Worm (Caenorhabditis elegans) whole organism, L3 larva: ENCODE data around the gene C33C12.7.

Source experiments
- R02D3.7 ChIP-seq: fragments of 150-350 bp; optimal IDR thresholded peaks from 2 replicates; lab custom pipeline; 2014; ENCODE audit warnings: missing biosample characterization, missing genetic modification characterization
- ZK546.5 ChIP-seq: sonication (generic microtip); optimal IDR thresholded peaks from 2 replicates; lab custom pipeline; 2017; ENCODE audit warnings: missing biosample characterization, missing genetic modification characterization
- aly-2 ChIP-seq: fragments of 150-350 bp; optimal IDR thresholded peaks from 2 replicates; lab custom pipeline; 2014; ENCODE audit warnings: missing biosample characterization, missing genetic modification characterization
- ama-1 ChIP-seq: fragments of 150-350 bp; optimal IDR thresholded peaks from 2 replicates; lab custom pipeline; 2018
- ceh-16 ChIP-seq: sonication (generic microtip); optimal IDR thresholded peaks from 2 replicates; lab custom pipeline; 2017; ENCODE audit warnings: missing biosample characterization, missing genetic modification characterization
- ceh-28 ChIP-seq: fragments of 150-350 bp; optimal IDR thresholded peaks from 2 replicates; lab custom pipeline; 2014; ENCODE audit warnings: missing biosample characterization, missing genetic modification reagents, missing genetic modification characterization
- ceh-82 ChIP-seq: fragments of 150-350 bp; optimal IDR thresholded peaks from 2 replicates; lab custom pipeline; 2014; ENCODE audit warnings: missing biosample characterization, missing genetic modification characterization
- ceh-9 ChIP-seq: sonication (generic microtip); optimal IDR thresholded peaks from 2 replicates; lab custom pipeline; 2018; ENCODE audit warnings: missing biosample characterization, missing genetic modification characterization
- daf-12 ChIP-seq: fragments of 150-350 bp; optimal IDR thresholded peaks from 2 replicates; lab custom pipeline; 2014; ENCODE audit warnings: missing biosample characterization, missing genetic modification reagents, missing genetic modification characterization
- egl-27 ChIP-seq: sonication (generic microtip); optimal IDR thresholded peaks from 4 replicates; lab custom pipeline; 2017; ENCODE audit warnings: missing biosample characterization, missing genetic modification reagents, missing genetic modification characterization
- egl-5 ChIP-seq: fragments of 150-350 bp; optimal IDR thresholded peaks from 2 replicates; lab custom pipeline; 2017; ENCODE audit warnings: missing biosample characterization, missing genetic modification reagents, missing genetic modification characterization, inconsistent platforms
- elt-1 ChIP-seq: fragments of 150-350 bp; optimal IDR thresholded peaks from 2 replicates; lab custom pipeline; 2014; ENCODE audit warnings: missing biosample characterization, missing genetic modification characterization
- elt-2 ChIP-seq: sonication (generic microtip); optimal IDR thresholded peaks from 2 replicates; lab custom pipeline; 2016; ENCODE audit warnings: missing genetic modification reagents, mild to moderate bottlenecking, missing genetic modification characterization, missing compliant biosample characterization
- elt-3 ChIP-seq, 3 experiments: fragments of 150-350 bp in 1 of 3; sonication (generic microtip) in 2 of 3; optimal IDR thresholded peaks; 2 replicates in 2 of 3; 4 replicates in 1 of 3; lab custom pipeline; 2014 to 2017; ENCODE audit warnings: missing biosample characterization in 3 of 3, missing genetic modification characterization in 3 of 3
- eor-1 ChIP-seq, 2 experiments: fragments of 150-350 bp; optimal IDR thresholded peaks; 2 replicates each; lab custom pipeline; 2014 to 2018; ENCODE audit warnings: missing biosample characterization in 2 of 2, missing genetic modification characterization in 2 of 2
- fkh-10 ChIP-seq: sonication (generic microtip); optimal IDR thresholded peaks from 2 replicates; lab custom pipeline; 2017; ENCODE audit warnings: missing biosample characterization, missing genetic modification reagents, missing genetic modification characterization
- fkh-2 ChIP-seq: fragments of 150-350 bp; optimal IDR thresholded peaks from 2 replicates; lab custom pipeline; 2014; ENCODE audit warnings: missing biosample characterization, missing genetic modification reagents, missing genetic modification characterization
- fos-1 ChIP-seq: fragments of 150-350 bp; optimal IDR thresholded peaks from 2 replicates; lab custom pipeline; 2014; ENCODE audit warnings: missing biosample characterization, missing genetic modification characterization
- hmg-11 ChIP-seq: sonication (generic microtip); optimal IDR thresholded peaks from 2 replicates; lab custom pipeline; 2016; ENCODE audit warnings: missing genetic modification characterization, missing compliant biosample characterization
- jun-1 ChIP-seq: fragments of 150-350 bp; optimal IDR thresholded peaks from 2 replicates; lab custom pipeline; 2014; ENCODE audit warnings: missing biosample characterization, missing genetic modification reagents, missing genetic modification characterization
- lin-15B ChIP-seq: fragments of 150-350 bp; optimal IDR thresholded peaks from 2 replicates; lab custom pipeline; 2014; ENCODE audit warnings: missing biosample characterization, missing genetic modification characterization
- lin-39 ChIP-seq: fragments of 150-350 bp; optimal IDR thresholded peaks from 2 replicates; lab custom pipeline; 2018; ENCODE audit warnings: missing biosample characterization, missing genetic modification reagents, missing genetic modification characterization
- mdl-1 ChIP-seq: fragments of 150-350 bp; optimal IDR thresholded peaks from 2 replicates; lab custom pipeline; 2014; ENCODE audit warnings: missing biosample characterization, missing genetic modification characterization
- mml-1 ChIP-seq: fragments of 150-350 bp; sonication (generic microtip); optimal IDR thresholded peaks from 3 replicates; lab custom pipeline; 2014; ENCODE audit warnings: missing biosample characterization, missing genetic modification characterization
- nfya-1 ChIP-seq: sonication (generic microtip); optimal IDR thresholded peaks from 2 replicates; lab custom pipeline; 2017; ENCODE audit warnings: missing genetic modification characterization, mild to moderate bottlenecking, missing compliant biosample characterization, antibody characterized with exemption, moderate library complexity; ENCODE audit not compliant: insufficient read depth
- nhr-11 ChIP-seq: fragments of 150-350 bp; optimal IDR thresholded peaks from 2 replicates; lab custom pipeline; 2014; ENCODE audit warnings: missing biosample characterization, missing genetic modification characterization
- nhr-23 ChIP-seq: fragments of 150-350 bp; optimal IDR thresholded peaks from 2 replicates; lab custom pipeline; 2014; ENCODE audit warnings: missing biosample characterization, missing genetic modification reagents, missing genetic modification characterization
- nhr-237 ChIP-seq: fragments of 150-350 bp; optimal IDR thresholded peaks from 2 replicates; lab custom pipeline; 2014; ENCODE audit warnings: missing biosample characterization, missing genetic modification characterization
- nhr-43 ChIP-seq: sonication (generic microtip); optimal IDR thresholded peaks from 2 replicates; lab custom pipeline; 2016; ENCODE audit warnings: mild to moderate bottlenecking, missing genetic modification characterization, missing compliant biosample characterization; ENCODE audit not compliant: poor library complexity, severe bottlenecking
- nhr-67 ChIP-seq: fragments of 150-350 bp; optimal IDR thresholded peaks from 2 replicates; lab custom pipeline; 2014; ENCODE audit warnings: missing biosample characterization, missing genetic modification characterization
- nhr-76 ChIP-seq: fragments of 150-350 bp; sonication (generic microtip); optimal IDR thresholded peaks from 5 replicates; lab custom pipeline; 2014; ENCODE audit warnings: missing biosample characterization, missing genetic modification characterization
- nhr-77 ChIP-seq: fragments of 150-350 bp; optimal IDR thresholded peaks from 2 replicates; lab custom pipeline; 2014; ENCODE audit warnings: missing biosample characterization, missing genetic modification characterization
- pha-4 ChIP-seq: fragments of 150-350 bp; optimal IDR thresholded peaks from 2 replicates; lab custom pipeline; 2014; ENCODE audit warnings: missing biosample characterization, missing genetic modification reagents, missing genetic modification characterization
- pqm-1 ChIP-seq: fragments of 150-350 bp; optimal IDR thresholded peaks from 2 replicates; lab custom pipeline; 2017; ENCODE audit warnings: missing biosample characterization, missing genetic modification characterization, inconsistent platforms
- sea-2 ChIP-seq: fragments of 150-350 bp; sonication (generic microtip); optimal IDR thresholded peaks from 4 replicates; lab custom pipeline; 2014; ENCODE audit warnings: missing biosample characterization, missing genetic modification reagents, missing genetic modification characterization
- skn-1 ChIP-seq: fragments of 150-350 bp; optimal IDR thresholded peaks from 2 replicates; lab custom pipeline; 2014; ENCODE audit warnings: missing biosample characterization, missing genetic modification characterization
- snpc-4 ChIP-seq: fragments of 150-350 bp; optimal IDR thresholded peaks from 2 replicates; lab custom pipeline; 2014; ENCODE audit warnings: missing biosample characterization, missing genetic modification characterization
- tbx-2 ChIP-seq: sonication (generic microtip); optimal IDR thresholded peaks from 2 replicates; lab custom pipeline; 2016; ENCODE audit warnings: mild to moderate bottlenecking, missing genetic modification characterization, missing compliant biosample characterization
- unc-39 ChIP-seq: sonication (generic microtip); optimal IDR thresholded peaks from 4 replicates; lab custom pipeline; 2017; ENCODE audit warnings: missing biosample characterization, missing genetic modification characterization
- unc-62 ChIP-seq: fragments of 150-350 bp; sonication (generic microtip); optimal IDR thresholded peaks from 4 replicates; lab custom pipeline; 2014; ENCODE audit warnings: missing biosample characterization, missing genetic modification reagents, missing genetic modification characterization
- ztf-11 ChIP-seq: fragments of 150-350 bp; optimal IDR thresholded peaks from 2 replicates; lab custom pipeline; 2014; ENCODE audit warnings: missing biosample characterization, missing genetic modification characterization
- ztf-4 ChIP-seq: fragments of 150-350 bp; optimal IDR thresholded peaks from 2 replicates; lab custom pipeline; 2014; ENCODE audit warnings: missing biosample characterization, missing genetic modification characterization

The C33C12.7 gene

ce11 chrII:2204077-2204476 lies 28.8 kb upstream of the C33C12.7 start, which contains the start of gene Y59C2A.2:
Gene Y59C2A.2, minus strand, starts transcription at chrII:2204137.
- TF ChIP-seq nfya-1 (tag; lab: Kevin White, UChicago), result peak; percentile 44
- peak; percentile 50 for TF ChIP-seq pha-4 (tag; lab: Kevin White, UChicago)
- TF ChIP-seq lin-15B (tag; lab: Kevin White, UChicago), result peak; percentile 67
- TF ChIP-seq elt-2 (tag; lab: Kevin White, UChicago), result peak; percentile 5
- TF ChIP-seq lin-39, result peak; percentile 41
- TF ChIP-seq nhr-43 (tag; lab: Kevin White, UChicago), result no peak

ce11 chrII:2202147-2202546 lies 26.9 kb upstream of the C33C12.7 start:
- no peak for TF ChIP-seq daf-12 (tag; lab: Kevin White, UChicago)
- TF ChIP-seq fos-1, result no peak
- TF ChIP-seq ZK546.5, result no peak
- no peak for TF ChIP-seq R02D3.7
- no peak for TF ChIP-seq ceh-9 (tag; lab: Kevin White, UChicago)
- TF ChIP-seq ztf-11 (tag; lab: Kevin White, UChicago), result no peak
- no peak for TF ChIP-seq elt-1 (tag; lab: Kevin White, UChicago)
- TF ChIP-seq lin-39, result no peak
- TF ChIP-seq ceh-82 (tag; lab: Kevin White, UChicago), result no peak
- TF ChIP-seq, all 47 proteins: peak for 0

DNA sequence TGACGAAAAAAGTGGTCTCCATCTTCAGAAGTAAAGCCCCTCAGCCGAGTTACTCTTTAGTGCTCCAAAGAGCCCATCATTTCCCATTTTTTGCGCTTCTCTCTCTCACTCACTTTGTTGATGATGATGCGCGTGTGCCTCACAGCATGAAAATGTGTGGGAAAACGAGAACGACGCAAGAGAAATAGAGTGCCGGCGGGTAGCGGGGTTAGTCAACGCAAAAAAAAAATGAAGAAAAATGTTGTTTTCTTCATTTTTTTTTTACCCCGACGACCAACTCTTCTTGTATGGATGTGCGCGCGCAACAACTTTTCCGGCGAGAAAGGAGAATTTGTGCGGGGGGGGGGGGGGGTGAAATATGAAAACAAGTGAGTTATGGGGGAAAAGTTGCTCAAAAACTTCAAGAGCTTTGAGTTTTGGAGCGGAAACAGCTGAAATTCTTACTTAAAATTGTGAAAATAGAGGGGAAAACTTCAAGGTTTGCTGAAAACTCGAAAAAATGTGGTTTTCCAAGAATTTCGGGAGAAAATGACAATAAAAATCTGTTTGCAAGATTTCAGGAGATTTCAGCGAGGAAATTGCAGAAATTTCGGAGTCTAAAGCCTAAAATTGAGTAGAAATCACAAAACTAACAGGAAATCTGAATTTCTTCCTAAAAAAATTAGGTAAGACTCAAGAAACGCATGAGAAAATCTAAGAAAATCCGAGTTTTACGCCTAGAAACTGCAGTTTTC lies 22.5 kb upstream of the C33C12.7 start, which contains the start of gene C33C12.1:
TSS of gene C33C12.1 (plus strand) at position 684 of the 734 bp plus-strand sequence.
- TF ChIP-seq fkh-2 (tag; lab: Kevin White, UChicago) (no peak), lin-39 (peak; percentile 34), mdl-1 (tag; lab: Kevin White, UChicago) (no peak), hmg-11 (tag; lab: Kevin White, UChicago) (peak; percentile 18), pqm-1 (no peak), tbx-2 (no peak), elt-3 (tag; optimal IDR thresholded peaks at IDR 0.05; lab: Kevin White, UChicago) (no peak), unc-39 (tag; lab: Kevin White, UChicago) (no peak), unc-62 (GFP tag; lab: Kevin White, UChicago) (no peak), fos-1 (no peak), fkh-10 (GFP tag; lab: Kevin White, UChicago) (peak; percentile 13), ceh-82 (tag; lab: Kevin White, UChicago) (no peak), R02D3.7 (no peak), egl-27 (tag; lab: Kevin White, UChicago) (no peak), egl-5 (no peak), jun-1 (tag; lab: Kevin White, UChicago) (no peak), nhr-76 (no peak), ztf-11 (tag; lab: Kevin White, UChicago) (no peak), elt-2 (tag; lab: Kevin White, UChicago) (no peak), ceh-28 (tag; lab: Kevin White, UChicago) (no peak), nhr-23 (no peak), sea-2 (GFP tag; lab: Kevin White, UChicago) (no peak), nhr-77 (tag; lab: Kevin White, UChicago) (no peak), nfya-1 (tag; lab: Kevin White, UChicago) (peak; percentile 12), nhr-43 (tag; lab: Kevin White, UChicago) (no peak)

- TF ChIP-seq pha-4 (tag; lab: Kevin White, UChicago) (peak; percentile 16), nhr-43 (tag; lab: Kevin White, UChicago) (no peak)
These were observed 21.5 kb upstream of the C33C12.7 start for ce11 chrII:2196742-2197141.

ce11 chrII:2195541-2195940 lies 20.3 kb upstream of the C33C12.7 start:
- no peak for TF ChIP-seq skn-1 (tag; lab: Kevin White, UChicago)
- no peak for TF ChIP-seq nhr-237 (tag; lab: Kevin White, UChicago)
- peak; percentile 15 for TF ChIP-seq pqm-1
- TF ChIP-seq elt-2 (tag; lab: Kevin White, UChicago), result peak; percentile 35
- TF ChIP-seq snpc-4, result peak; percentile 40
- no peak for TF ChIP-seq egl-27 (tag; lab: Kevin White, UChicago)
- TF ChIP-seq fos-1, result no peak
- TF ChIP-seq ceh-9 (tag; lab: Kevin White, UChicago), result no peak
- TF ChIP-seq ama-1 (lab: Kevin White, UChicago), result no peak
- no peak for TF ChIP-seq nhr-67 (tag; lab: Kevin White, UChicago)
- no peak for TF ChIP-seq unc-62 (GFP tag; lab: Kevin White, UChicago)
- peak; percentile 25 for TF ChIP-seq lin-15B (tag; lab: Kevin White, UChicago)
- TF ChIP-seq lin-39, result peak; percentile 18
- TF ChIP-seq fkh-2 (tag; lab: Kevin White, UChicago), result no peak
- no peak for TF ChIP-seq ztf-4 (tag; lab: Kevin White, UChicago)
- no peak for TF ChIP-seq tbx-2
- TF ChIP-seq unc-39 (tag; lab: Kevin White, UChicago), result no peak
- no peak for TF ChIP-seq nhr-11
- TF ChIP-seq eor-1 (tag; optimal IDR thresholded peaks at IDR 0.05; lab: Kevin White, UChicago), result no peak
- TF ChIP-seq aly-2 (tag; lab: Kevin White, UChicago), result no peak
- TF ChIP-seq ceh-16 (tag; lab: Kevin White, UChicago), result no peak
- TF ChIP-seq hmg-11 (tag; lab: Kevin White, UChicago), result peak; percentile 58
- TF ChIP-seq mml-1 (tag; lab: Kevin White, UChicago), result no peak
- no peak for TF ChIP-seq nhr-23
- TF ChIP-seq nhr-77 (tag; lab: Kevin White, UChicago), result no peak
